Worm (Caenorhabditis elegans): Measurements from ENCODE around the gene syx-18.

The syx-18 gene

ce11 chrV:6656451-6657115 is 1.3 kb upstream of the syx-18 start, which contains the start of gene snb-1 (continued):
- TF ChIP-seq gmeb-1 (tag; optimal IDR thresholded peaks at IDR 0.05) = peak; percentile 66

DNA sequence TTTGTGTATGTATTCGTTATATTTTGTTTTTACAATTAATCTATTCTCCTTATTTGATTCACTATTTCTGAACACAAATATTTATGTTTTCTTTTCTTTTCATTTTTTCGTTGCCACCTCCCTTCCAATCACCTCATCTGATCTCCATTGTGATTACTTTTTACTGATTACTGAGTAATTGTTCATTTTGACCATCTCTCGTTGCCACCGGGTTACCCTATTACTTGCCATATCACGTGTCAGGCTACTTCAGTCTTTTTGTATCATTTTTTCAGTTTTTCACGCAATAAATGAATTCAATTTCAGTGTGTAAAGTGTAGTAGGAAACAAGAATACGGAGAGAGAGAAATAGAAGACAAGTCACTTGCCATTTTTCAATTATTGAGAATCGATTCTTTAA is 3.2 kb downstream of the syx-18 start, which contains the start of gene T10H9.8:
T10H9.8 (plus strand) TSS at position 301 of the 400 bp plus-strand sequence.
- no peak for TF ChIP-seq lsy-2 (tag; optimal IDR thresholded peaks at IDR 0.05)
- TF ChIP-seq nhr-12 (tag; optimal IDR thresholded peaks at IDR 0.05) = no peak
- no peak for TF ChIP-seq zag-1 (tag; optimal IDR thresholded peaks at IDR 0.05)
- TF ChIP-seq unc-39 (tag; optimal IDR thresholded peaks at IDR 0.05) = no peak
- no peak for TF ChIP-seq nhr-77 (tag; optimal IDR thresholded peaks at IDR 0.05)
- TF ChIP-seq mbf-1 (tag; optimal IDR thresholded peaks at IDR 0.05) = no peak
- TF ChIP-seq nhr-237 (tag; optimal IDR thresholded peaks at IDR 0.05) = no peak
- no peak for TF ChIP-seq F13H6.1 (tag; optimal IDR thresholded peaks at IDR 0.05)
- TF ChIP-seq nhr-129 (tag; optimal IDR thresholded peaks at IDR 0.05) = no peak
- no peak for TF ChIP-seq ztf-1 (GFP tag; conservative IDR thresholded peaks at IDR 0.05)
- TF ChIP-seq elt-1 (tag; optimal IDR thresholded peaks at IDR 0.05) = no peak
- no peak for TF ChIP-seq nhr-10 (tag; optimal IDR thresholded peaks at IDR 0.05)
- TF ChIP-seq Y55F3AM.14 (GFP tag; optimal IDR thresholded peaks at IDR 0.05) = no peak
- TF ChIP-seq crh-2 (tag; optimal IDR thresholded peaks at IDR 0.05) = no peak
- TF ChIP-seq skn-1 (tag; optimal IDR thresholded peaks at IDR 0.05) = no peak

- TF ChIP-seq sem-4 (tag; optimal IDR thresholded peaks at IDR 0.05) (no peak), blmp-1 (tag; optimal IDR thresholded peaks at IDR 0.05; ENCODE audit: insufficient read depth) (no peak), nhr-25 (tag; optimal IDR thresholded peaks at IDR 0.05) (no peak)
Observed at ce11 chrV:6650508-6650907, 4.7 kb downstream of the syx-18 start.

DNA sequence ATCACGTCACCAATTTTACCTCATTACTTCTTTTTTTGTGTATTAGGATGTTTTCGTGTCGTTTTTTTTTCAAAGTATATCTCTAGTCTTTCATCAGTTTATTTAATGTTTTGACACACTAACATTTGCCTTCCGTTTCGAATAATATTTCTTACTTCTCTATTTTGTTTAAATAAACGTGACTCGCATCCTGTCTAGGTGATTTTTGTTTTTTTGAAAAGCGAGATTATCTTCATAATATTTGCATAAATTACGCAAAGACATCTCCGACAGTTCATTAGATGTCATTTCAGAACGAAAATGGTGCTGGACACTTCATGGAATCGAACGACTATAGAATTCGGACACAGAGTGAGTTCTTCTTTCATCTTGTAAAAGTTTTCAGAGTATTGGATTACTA is 5.9 kb downstream of the syx-18 start, which contains the start of gene T10H9.1:
T10H9.1 (plus strand) TSS at position 301 of the 400 bp plus-strand sequence.
- no peak for TF ChIP-seq egl-27 (tag; optimal IDR thresholded peaks at IDR 0.05)
- TF ChIP-seq unc-62 (GFP tag; optimal IDR thresholded peaks at IDR 0.05) = no peak
- TF ChIP-seq blmp-1 (tag; optimal IDR thresholded peaks at IDR 0.05; ENCODE audit: insufficient read depth) = no peak
- no peak for TF ChIP-seq nhr-25 (tag; optimal IDR thresholded peaks at IDR 0.05)
- no peak for TF ChIP-seq nhr-10 (tag; optimal IDR thresholded peaks at IDR 0.05)
- no peak for TF ChIP-seq nhr-129 (tag; optimal IDR thresholded peaks at IDR 0.05)
- no peak for TF ChIP-seq nhr-77 (tag; optimal IDR thresholded peaks at IDR 0.05)
- no peak for TF ChIP-seq ZK546.5 (tag; optimal IDR thresholded peaks at IDR 0.05)
- TF ChIP-seq nhr-6 (tag; optimal IDR thresholded peaks at IDR 0.05) = no peak
- no peak for TF ChIP-seq aly-2 (tag; optimal IDR thresholded peaks at IDR 0.05)
- no peak for TF ChIP-seq sem-4 (tag; optimal IDR thresholded peaks at IDR 0.05)
- TF ChIP-seq ceh-16 (tag; optimal IDR thresholded peaks at IDR 0.05) = no peak

ce11 chrV:6645810-6646209 is 9.4 kb downstream of the syx-18 start:
- TF ChIP-seq sma-9 (GFP tag; optimal IDR thresholded peaks at IDR 0.05) (peak; percentile 30), sma-9 (tag; optimal IDR thresholded peaks at IDR 0.05) (no peak), ZK546.5 (tag; optimal IDR thresholded peaks at IDR 0.05) (no peak)

- TF ChIP-seq ceh-82 (tag; optimal IDR thresholded peaks at IDR 0.05) (no peak), sma-9 (GFP tag; optimal IDR thresholded peaks at IDR 0.05) (no peak), sma-9 (tag; optimal IDR thresholded peaks at IDR 0.05) (no peak), lin-39 (tag; optimal IDR thresholded peaks at IDR 0.05) (no peak), ztf-1 (GFP tag; conservative IDR thresholded peaks at IDR 0.05) (no peak), Y55F3AM.14 (GFP tag; optimal IDR thresholded peaks at IDR 0.05) (no peak), mbf-1 (tag; optimal IDR thresholded peaks at IDR 0.05) (no peak), lsy-2 (tag; optimal IDR thresholded peaks at IDR 0.05) (no peak), R02D3.7 (tag; optimal IDR thresholded peaks at IDR 0.05) (no peak), nhr-23 (tag; optimal IDR thresholded peaks at IDR 0.05) (no peak), ZK546.5 (tag; optimal IDR thresholded peaks at IDR 0.05) (no peak), blmp-1 (tag; optimal IDR thresholded peaks at IDR 0.05; ENCODE audit: insufficient read depth) (no peak), ztf-11 (tag; optimal IDR thresholded peaks at IDR 0.05) (no peak), lin-11 (tag; optimal IDR thresholded peaks at IDR 0.05) (no peak), peb-1 (tag; optimal IDR thresholded peaks at IDR 0.05) (no peak), C34F6.9 (tag; optimal IDR thresholded peaks at IDR 0.05) (no peak), snpc-4 (tag; optimal IDR thresholded peaks at IDR 0.05) (no peak)
Observed at ce11 chrV:6632925-6633324, 22.3 kb downstream of the syx-18 start, which contains the start of gene scd-2. Gene scd-2 (plus strand): TSS chrV:6633225.

Measured in whole organism, L2 larva.